Fruit fly (Drosophila melanogaster) whole organism, embryonic: ENCODE measurements around the gene HP1b.

Source experiments
- Bteb2 ChIP-seq: fragments of 200-800 bp; sonication (Bioruptor generic); optimal IDR thresholded peaks from 2 replicates; lab custom pipeline; 2016; ENCODE audit warnings: missing biosample characterization, missing genetic modification characterization
- C15 ChIP-seq: fragments of 200-800 bp; sonication (Bioruptor generic); IDR thresholded peaks from 3 replicates; pipeline ENCODE4 v1.3.6; 2022; ENCODE audit warnings: missing biosample characterization, missing genetic modification characterization
- CG12155 ChIP-seq: fragments of 200-800 bp; sonication (Bioruptor generic); optimal IDR thresholded peaks from 3 replicates; lab custom pipeline; 2016; ENCODE audit warnings: missing biosample characterization, missing genetic modification characterization
- CG12219 ChIP-seq: fragments of 200-800 bp; sonication (Bioruptor generic); optimal IDR thresholded peaks from 3 replicates; lab custom pipeline; 2018; ENCODE audit warnings: missing biosample characterization, mild to moderate bottlenecking, missing genetic modification characterization
- CG12236 ChIP-seq: fragments of 200-800 bp; sonication (Bioruptor generic); optimal IDR thresholded peaks from 2 replicates; lab custom pipeline; 2016; ENCODE audit warnings: missing biosample characterization, missing genetic modification characterization
- CG13287 ChIP-seq: fragments of 200-800 bp; sonication (Bioruptor generic); IDR thresholded peaks from 2 replicates; pipeline ENCODE4 v1.3.6; 2022; ENCODE audit warnings: missing biosample characterization, missing genetic modification characterization; ENCODE audit not compliant: partially characterized antibody
- CG13424 ChIP-seq: fragments of 200-800 bp; sonication (Bioruptor generic); optimal IDR thresholded peaks from 2 replicates; lab custom pipeline; 2019; ENCODE audit warnings: missing biosample characterization, mild to moderate bottlenecking, missing genetic modification characterization, moderate library complexity
- CG14014 ChIP-seq: fragments of 200-800 bp; sonication (Bioruptor generic); IDR thresholded peaks from 2 replicates; pipeline ENCODE4 v1.3.6; 2022; ENCODE audit warnings: missing biosample characterization, missing genetic modification characterization
- CG14710 ChIP-seq: fragments of 200-800 bp; sonication (Bioruptor generic); optimal IDR thresholded peaks from 3 replicates; lab custom pipeline; 2019; ENCODE audit warnings: missing biosample characterization, mild to moderate bottlenecking, missing genetic modification characterization, moderate library complexity
- CG16779 ChIP-seq: fragments of 200-800 bp; sonication (Bioruptor generic); IDR thresholded peaks from 2 replicates; pipeline ENCODE4 v1.3.6; 2022; ENCODE audit warnings: missing biosample characterization, missing genetic modification characterization
- CG18011 ChIP-seq: fragments of 200-800 bp; sonication (Bioruptor generic); optimal IDR thresholded peaks from 2 replicates; lab custom pipeline; 2017; ENCODE audit warnings: missing biosample characterization, missing genetic modification characterization, mild to moderate bottlenecking, moderate library complexity, missing genotype
- CG18476 ChIP-seq: fragments of 200-800 bp; sonication (Bioruptor generic); optimal IDR thresholded peaks from 2 replicates; lab custom pipeline; 2016; ENCODE audit warnings: missing biosample characterization, mild to moderate bottlenecking, missing genetic modification characterization
- CG2202 ChIP-seq: fragments of 200-800 bp; sonication (Bioruptor generic); optimal IDR thresholded peaks from 2 replicates; lab custom pipeline; 2018; ENCODE audit warnings: missing biosample characterization, mild to moderate bottlenecking, missing genetic modification characterization
- CG34224 ChIP-seq: fragments of 200-800 bp; sonication (Bioruptor generic); IDR thresholded peaks from 3 replicates; pipeline ENCODE4 v1.3.6; 2022; ENCODE audit warnings: missing biosample characterization, missing genetic modification characterization; ENCODE audit not compliant: partially characterized antibody
- CG4854 ChIP-seq: fragments of 200-800 bp; sonication (Bioruptor generic); optimal IDR thresholded peaks from 2 replicates; lab custom pipeline; 2016; ENCODE audit warnings: missing biosample characterization, missing genetic modification characterization, inconsistent platforms
- CG7271 ChIP-seq: fragments of 200-800 bp; sonication (Bioruptor generic); optimal IDR thresholded peaks from 2 replicates; lab custom pipeline; 2018; ENCODE audit warnings: missing biosample characterization, mild to moderate bottlenecking, missing genetic modification characterization, moderate library complexity
- CG8089 ChIP-seq: fragments of 200-800 bp; sonication (Bioruptor generic); optimal IDR thresholded peaks from 3 replicates; lab custom pipeline; 2016; ENCODE audit warnings: missing biosample characterization, missing genetic modification characterization
- CG8359 ChIP-seq: fragments of 200-800 bp; sonication (Bioruptor generic); optimal IDR thresholded peaks from 2 replicates; lab custom pipeline; 2017; ENCODE audit warnings: missing biosample characterization, mild to moderate bottlenecking, missing genetic modification characterization, borderline replicate concordance
- Dip2 ChIP-seq: fragments of 200-800 bp; sonication (Bioruptor generic); IDR thresholded peaks from 2 replicates; pipeline ENCODE4 v1.3.6; 2022; ENCODE audit warnings: missing biosample characterization, missing genetic modification characterization
- Eip74EF ChIP-seq, 2 experiments: fragments of 200-800 bp in 1 of 2; fragments of >200 bp in 1 of 2; sonication (Bioruptor generic) in 1 of 2; optimal IDR thresholded peaks; 2 replicates each; lab custom pipeline; 2017 to 2019; ENCODE audit warnings: missing biosample characterization in 2 of 2, missing genetic modification characterization in 2 of 2, mild to moderate bottlenecking in 1 of 2, moderate library complexity in 1 of 2
- H2.0 ChIP-seq: fragments of 200-800 bp; sonication (Bioruptor generic); IDR thresholded peaks from 2 replicates; pipeline ENCODE4 v1.3.6; 2022; ENCODE audit warnings: missing biosample characterization, missing genetic modification characterization
- Hr3 ChIP-seq: fragments of 200-800 bp; sonication (Bioruptor generic); optimal IDR thresholded peaks from 3 replicates; lab custom pipeline; 2016; ENCODE audit warnings: missing biosample characterization, missing genetic modification characterization
- Lpt ChIP-seq: fragments of >200 bp; optimal IDR thresholded peaks from 2 replicates; lab custom pipeline; 2018; ENCODE audit warnings: missing biosample characterization, missing genetic modification characterization
- Mad ChIP-seq: fragments of 200-800 bp; sonication (Bioruptor generic); optimal IDR thresholded peaks from 2 replicates; lab custom pipeline; 2016; ENCODE audit warnings: missing biosample characterization, missing genetic modification characterization
- Myb ChIP-seq: fragments of 200-800 bp; sonication (Bioruptor generic); optimal IDR thresholded peaks from 2 replicates; lab custom pipeline; 2016; ENCODE audit warnings: missing biosample characterization, missing genetic modification characterization
- Optix ChIP-seq: fragments of 200-800 bp; sonication (Bioruptor generic); IDR thresholded peaks from 3 replicates; pipeline ENCODE4 v1.3.6; 2022; ENCODE audit warnings: missing biosample characterization, missing genetic modification characterization
- Sin3A ChIP-seq: fragments of >200 bp; optimal IDR thresholded peaks from 2 replicates; lab custom pipeline; 2018
- Sox102F ChIP-seq: fragments of 200-800 bp; sonication (Bioruptor generic); optimal IDR thresholded peaks from 2 replicates; lab custom pipeline; 2018; ENCODE audit warnings: missing biosample characterization, mild to moderate bottlenecking, missing genetic modification characterization, moderate library complexity
- Taf1 ChIP-seq: fragments of 200-800 bp; sonication (Bioruptor generic); IDR thresholded peaks from 2 replicates; pipeline ENCODE4 v1.3.6; 2022; ENCODE audit warnings: missing biosample characterization, missing genetic modification characterization
- Usf ChIP-seq: fragments of 200-800 bp; sonication (Bioruptor generic); optimal IDR thresholded peaks from 2 replicates; lab custom pipeline; 2017; ENCODE audit warnings: missing genotype, missing biosample characterization, missing genetic modification characterization
- ash1 ChIP-seq: fragments of 200-800 bp; sonication (Bioruptor generic); optimal IDR thresholded peaks from 2 replicates; lab custom pipeline; 2018; ENCODE audit warnings: missing biosample characterization, mild to moderate bottlenecking, missing genetic modification characterization
- az2 ChIP-seq: fragments of 200-800 bp; sonication (Bioruptor generic); optimal IDR thresholded peaks from 3 replicates; lab custom pipeline; 2016; ENCODE audit warnings: missing biosample characterization, missing genetic modification characterization
- bsh ChIP-seq, 2 experiments: fragments of 200-800 bp; sonication (Bioruptor generic); optimal IDR thresholded peaks; 2 replicates each; lab custom pipeline; 2017 to 2018; ENCODE audit warnings: mild to moderate bottlenecking in 2 of 2, missing biosample characterization in 2 of 2, missing genetic modification characterization in 2 of 2, moderate library complexity in 1 of 2
- crol ChIP-seq: fragments of 200-800 bp; sonication (Bioruptor generic); IDR thresholded peaks from 2 replicates; pipeline ENCODE4 v1.3.6; 2022; ENCODE audit warnings: missing biosample characterization, missing genetic modification characterization
- fd102C ChIP-seq: fragments of 200-800 bp; sonication (Bioruptor generic); optimal IDR thresholded peaks from 2 replicates; lab custom pipeline; 2018; ENCODE audit warnings: missing biosample characterization, mild to moderate bottlenecking, missing genetic modification characterization, moderate library complexity
- fd3F ChIP-seq: fragments of 200-800 bp; sonication (Bioruptor generic); optimal IDR thresholded peaks from 2 replicates; lab custom pipeline; 2018; ENCODE audit warnings: missing biosample characterization, mild to moderate bottlenecking, missing genetic modification characterization, moderate library complexity
- fd64A ChIP-seq: fragments of 200-800 bp; sonication (Bioruptor generic); optimal IDR thresholded peaks from 3 replicates; lab custom pipeline; 2018; ENCODE audit warnings: missing biosample characterization, mild to moderate bottlenecking, missing genetic modification characterization
- ham ChIP-seq: fragments of 200-800 bp; sonication (Bioruptor generic); IDR thresholded peaks from 2 replicates; pipeline ENCODE4 v1.3.6; 2022; ENCODE audit warnings: missing biosample characterization, missing genetic modification characterization
- klu ChIP-seq: fragments of 200-800 bp; sonication (Bioruptor generic); IDR thresholded peaks from 2 replicates; pipeline ENCODE4 v1.3.6; 2022; ENCODE audit warnings: missing biosample characterization, missing genetic modification characterization
- lov ChIP-seq, 2 experiments: fragments of 200-800 bp in 1 of 2; fragments of >200 bp in 1 of 2; sonication (Bioruptor generic) in 1 of 2; IDR thresholded peaks in 1 of 2; optimal IDR thresholded peaks in 1 of 2; 2 replicates in 1 of 2; 3 replicates in 1 of 2; pipeline versions ENCODE4 v1.3.6 to Lab custom; 2017 to 2022; ENCODE audit warnings: missing biosample characterization in 1 of 2, missing genetic modification characterization in 1 of 2
- mirr ChIP-seq: fragments of 200-800 bp; sonication (Bioruptor generic); optimal IDR thresholded peaks from 3 replicates; lab custom pipeline; 2018; ENCODE audit warnings: missing biosample characterization, mild to moderate bottlenecking, missing genetic modification characterization
- nerfin-1 ChIP-seq: fragments of 200-800 bp; sonication (Bioruptor generic); optimal IDR thresholded peaks from 3 replicates; lab custom pipeline; 2019; ENCODE audit warnings: missing biosample characterization, mild to moderate bottlenecking, missing genetic modification characterization, moderate library complexity
- odd ChIP-seq: fragments of 200-800 bp; sonication (Bioruptor generic); optimal IDR thresholded peaks from 2 replicates; lab custom pipeline; 2017; ENCODE audit warnings: missing biosample characterization, mild to moderate bottlenecking, missing genetic modification characterization
- org-1 ChIP-seq: fragments of 200-800 bp; sonication (Bioruptor generic); optimal IDR thresholded peaks from 2 replicates; lab custom pipeline; 2017; ENCODE audit warnings: missing biosample characterization, missing genetic modification characterization
- pho ChIP-seq: fragments of 200-800 bp; sonication (Bioruptor generic); optimal IDR thresholded peaks from 2 replicates; lab custom pipeline; 2016; ENCODE audit warnings: missing biosample characterization, missing genetic modification characterization
- pros ChIP-seq: fragments of 200-800 bp; sonication (Bioruptor generic); optimal IDR thresholded peaks from 3 replicates; lab custom pipeline; 2019; ENCODE audit warnings: missing biosample characterization, mild to moderate bottlenecking, missing genetic modification characterization, moderate library complexity
- pzg ChIP-seq: fragments of 200-800 bp; sonication (Bioruptor generic); optimal IDR thresholded peaks from 3 replicates; lab custom pipeline; 2018; ENCODE audit warnings: missing biosample characterization, mild to moderate bottlenecking, missing genetic modification characterization, moderate library complexity
- trh ChIP-seq: fragments of 200-800 bp; sonication (Bioruptor generic); optimal IDR thresholded peaks from 2 replicates; lab custom pipeline; 2016; ENCODE audit warnings: missing biosample characterization, missing genetic modification characterization
- tx ChIP-seq: fragments of 200-800 bp; sonication (Bioruptor generic); optimal IDR thresholded peaks from 2 replicates; lab custom pipeline; 2016; ENCODE audit warnings: missing biosample characterization, missing genetic modification characterization
- zen ChIP-seq: fragments of 200-800 bp; sonication (Bioruptor generic); optimal IDR thresholded peaks from 3 replicates; lab custom pipeline; 2018; ENCODE audit warnings: missing biosample characterization, mild to moderate bottlenecking, missing genetic modification characterization, moderate library complexity
- zf30C ChIP-seq: fragments of 200-800 bp; sonication (Bioruptor generic); optimal IDR thresholded peaks from 3 replicates; lab custom pipeline; 2018; ENCODE audit warnings: missing biosample characterization, mild to moderate bottlenecking, missing genetic modification characterization

HP1b gene

dm6 chrX:9082600-9082999 is 1.7 kb downstream of the HP1b start, which contains the start of gene APC4 (continued):
- no peak for TF ChIP-seq zf30C (GFP tag; lab: Kevin White, UChicago)
- TF ChIP-seq CG13287 (GFP tag; lab: Robert Waterston, UW): no peak
- peak; percentile 53 for TF ChIP-seq CG13424 (tag; lab: Kevin White, UChicago)
- no peak for TF ChIP-seq CG18011
- TF ChIP-seq CG16779 (GFP tag; lab: Robert Waterston, UW): no peak
- no peak for TF ChIP-seq Sin3A (lab: Kevin White, UChicago)
- TF ChIP-seq zen (tag; lab: Kevin White, UChicago): peak; percentile 13
- TF ChIP-seq CG14710 (tag; lab: Kevin White, UChicago): peak; percentile 52
- TF ChIP-seq Usf (GFP tag; lab: Kevin White, UChicago): no peak
- TF ChIP-seq org-1 (GFP tag; lab: Kevin White, UChicago): no peak
- TF ChIP-seq fd3F (GFP tag; lab: Kevin White, UChicago): peak; percentile 0
- no peak for TF ChIP-seq fd102C
- TF ChIP-seq CG12236 (GFP tag; lab: Kevin White, UChicago): no peak
- no peak for TF ChIP-seq pros (GFP tag; lab: Kevin White, UChicago)
- no peak for TF ChIP-seq lov (optimal IDR thresholded peaks at IDR 0.05; lab: Kevin White, UChicago)
- no peak for TF ChIP-seq lov (GFP tag; IDR thresholded peaks at IDR 0.05; lab: Robert Waterston, UW)
- TF ChIP-seq pho: peak; percentile 24
- no peak for TF ChIP-seq Taf1 (GFP tag; lab: Robert Waterston, UW)
- TF ChIP-seq CG12155 (GFP tag; lab: Kevin White, UChicago): no peak
- no peak for TF ChIP-seq CG8359 (GFP tag; lab: Kevin White, UChicago)
- peak; percentile 14 for TF ChIP-seq odd (GFP tag; lab: Kevin White, UChicago)
- peak; percentile 23 for TF ChIP-seq az2 (GFP tag; lab: Kevin White, UChicago)
- TF ChIP-seq nerfin-1 (tag; lab: Kevin White, UChicago): peak; percentile 1
- TF ChIP-seq fd64A: no peak
- TF ChIP-seq Myb (GFP tag; lab: Kevin White, UChicago): peak; percentile 31
- TF ChIP-seq tx (GFP tag; lab: Kevin White, UChicago): no peak
- no peak for TF ChIP-seq Eip74EF (GFP tag; optimal IDR thresholded peaks at IDR 0.05; lab: Kevin White, UChicago)
- no peak for TF ChIP-seq CG2202
- no peak for TF ChIP-seq Dip2 (GFP tag; lab: Robert Waterston, UW)
- TF ChIP-seq bsh (GFP tag; optimal IDR thresholded peaks at IDR 0.05; lab: Kevin White, UChicago): no peak
- no peak for TF ChIP-seq klu (GFP tag; lab: Robert Waterston, UW)
- TF ChIP-seq CG7271: no peak
- TF ChIP-seq CG34224: no peak
- no peak for TF ChIP-seq Hr3 (GFP tag; lab: Kevin White, UChicago)
- no peak for TF ChIP-seq CG14014
- TF ChIP-seq CG12219: no peak
- no peak for TF ChIP-seq C15 (GFP tag; lab: Robert Waterston, UW)
- peak; percentile 12 for TF ChIP-seq pzg (GFP tag; lab: Kevin White, UChicago)
- TF ChIP-seq mirr: no peak
- no peak for TF ChIP-seq ham (GFP tag; lab: Robert Waterston, UW)
- no peak for TF ChIP-seq trh (GFP tag; lab: Kevin White, UChicago)
- no peak for TF ChIP-seq Mad (GFP tag; lab: Kevin White, UChicago)
- no peak for TF ChIP-seq ash1 (GFP tag; lab: Kevin White, UChicago)
- TF ChIP-seq H2.0 (GFP tag; lab: Robert Waterston, UW): no peak
- no peak for TF ChIP-seq Lpt (GFP tag; lab: Kevin White, UChicago)
- no peak for TF ChIP-seq CG8089 (GFP tag; lab: Kevin White, UChicago)
- TF ChIP-seq CG4854 (GFP tag; lab: Kevin White, UChicago): no peak
- TF ChIP-seq crol (GFP tag; lab: Robert Waterston, UW): no peak
- no peak for TF ChIP-seq Bteb2 (GFP tag; lab: Kevin White, UChicago)
- TF ChIP-seq CG18476 (GFP tag; lab: Kevin White, UChicago): no peak
- no peak for TF ChIP-seq Optix (GFP tag; lab: Robert Waterston, UW)
- TF ChIP-seq Sox102F (GFP tag; lab: Kevin White, UChicago): no peak
